Worm (Caenorhabditis elegans) whole organism, L2 larva: ENCODE data around the gene ZK1307.8.

Experiments
- F13H6.1 ChIP-seq: sonication (generic microtip); optimal IDR thresholded peaks from 2 replicates; lab custom pipeline; 2016; ENCODE audit warnings: missing genetic modification characterization, missing compliant biosample characterization
- aly-2 ChIP-seq: fragments of 150-350 bp; optimal IDR thresholded peaks from 2 replicates; lab custom pipeline; 2014; ENCODE audit warnings: missing biosample characterization, missing genetic modification characterization
- ama-1 ChIP-seq: fragments of 150-350 bp; optimal IDR thresholded peaks from 2 replicates; lab custom pipeline; 2018; ENCODE audit warnings: inconsistent platforms
- ceh-82 ChIP-seq: fragments of 150-350 bp; optimal IDR thresholded peaks from 2 replicates; lab custom pipeline; 2014; ENCODE audit warnings: missing biosample characterization, missing genetic modification characterization
- lin-39 ChIP-seq: fragments of 150-350 bp; optimal IDR thresholded peaks from 2 replicates; lab custom pipeline; 2014; ENCODE audit warnings: missing biosample characterization, missing genetic modification reagents, missing genetic modification characterization
- mbf-1 ChIP-seq: sonication (generic microtip); optimal IDR thresholded peaks from 2 replicates; lab custom pipeline; 2017; ENCODE audit warnings: missing biosample characterization, missing genetic modification characterization
- mdl-1 ChIP-seq, 2 experiments: fragments of 150-350 bp in 1 of 2; sonication (generic microtip) in 1 of 2; optimal IDR thresholded peaks; 2 replicates each; lab custom pipeline; 2017; ENCODE audit warnings: missing biosample characterization in 2 of 2, missing genetic modification characterization in 2 of 2
- nhr-11 ChIP-seq: fragments of 150-350 bp; optimal IDR thresholded peaks from 2 replicates; lab custom pipeline; 2014; ENCODE audit warnings: missing biosample characterization, missing genetic modification characterization
- nhr-129 ChIP-seq: fragments of 150-350 bp; optimal IDR thresholded peaks from 2 replicates; lab custom pipeline; 2014; ENCODE audit warnings: missing biosample characterization, missing genetic modification characterization
- nhr-6 ChIP-seq: fragments of 150-350 bp; optimal IDR thresholded peaks from 2 replicates; lab custom pipeline; 2014; ENCODE audit warnings: missing biosample characterization, missing genetic modification characterization
- unc-62 ChIP-seq: fragments of 150-350 bp; optimal IDR thresholded peaks from 2 replicates; lab custom pipeline; 2014; ENCODE audit warnings: missing biosample characterization, missing genetic modification reagents, missing genetic modification characterization

DNA sequence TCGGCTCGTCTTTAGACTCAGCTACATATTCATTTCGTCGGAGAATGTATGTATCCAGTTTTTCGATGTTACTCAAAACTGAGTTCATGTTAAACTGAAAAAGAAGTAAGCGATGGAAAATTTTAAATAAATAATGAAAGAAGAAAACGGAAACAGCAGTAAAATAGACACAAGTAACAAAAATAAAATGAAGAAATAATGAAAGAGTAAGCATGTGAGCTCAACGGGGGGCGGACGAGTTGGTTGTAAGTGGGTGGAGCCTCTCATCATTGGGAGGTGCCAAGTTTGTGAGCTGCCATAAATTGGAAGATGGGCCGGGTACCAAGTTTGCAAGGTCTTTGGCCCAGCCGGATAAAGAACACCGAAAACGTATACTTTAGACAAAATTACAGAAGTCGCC is 41.0 kb upstream of the ZK1307.8 start, which contains the start of gene wee-1.1:
- no peak for TF ChIP-seq nhr-11 (tag; lab: Kevin White, UChicago)
- TF ChIP-seq F13H6.1 (tag; lab: Kevin White, UChicago): no peak
- no peak for TF ChIP-seq unc-62 (GFP tag; lab: Kevin White, UChicago)
- no peak for TF ChIP-seq lin-39 (tag; lab: Kevin White, UChicago)
- no peak for TF ChIP-seq mbf-1 (tag; lab: Kevin White, UChicago)
- no peak for TF ChIP-seq mdl-1 (tag; optimal IDR thresholded peaks at IDR 0.05; lab: Kevin White, UChicago)
- no peak for TF ChIP-seq nhr-6 (tag; lab: Kevin White, UChicago)
- TF ChIP-seq ama-1 (lab: Kevin White, UChicago): no peak
- TF ChIP-seq nhr-129 (tag; lab: Kevin White, UChicago): no peak
- TF ChIP-seq ceh-82 (tag; lab: Kevin White, UChicago): no peak
- no peak for TF ChIP-seq aly-2
